Worm (Caenorhabditis elegans) whole organism, mixed stage, embryonic: Measurements from ENCODE around the gene zyg-1.

Experiments used
- M03D4.4 ChIP-seq: sonication (generic microtip); optimal IDR thresholded peaks from 2 replicates; lab custom pipeline; 2017; ENCODE audit warnings: mild to moderate bottlenecking, missing genetic modification characterization, missing compliant biosample characterization
- bed-3 ChIP-seq: fragments of 200-800 bp; sonication (Bioruptor generic); optimal IDR thresholded peaks from 3 replicates; lab custom pipeline; 2018; ENCODE audit warnings: mild to moderate bottlenecking, missing genetic modification characterization, moderate library complexity, missing compliant biosample characterization
- blmp-1 ChIP-seq: fragments of 150-350 bp; optimal IDR thresholded peaks from 2 replicates; lab custom pipeline; 2014; ENCODE audit warnings: missing biosample characterization, missing genetic modification characterization
- ceh-39 ChIP-seq: fragments of 150-350 bp; optimal IDR thresholded peaks from 2 replicates; lab custom pipeline; 2014; ENCODE audit warnings: missing biosample characterization, missing genetic modification characterization
- ceh-43 ChIP-seq: fragments of 200-800 bp; sonication (Bioruptor generic); optimal IDR thresholded peaks from 2 replicates; lab custom pipeline; 2018; ENCODE audit warnings: mild to moderate bottlenecking, missing genetic modification characterization, moderate library complexity, missing compliant biosample characterization
- ceh-83 ChIP-seq: fragments of 200-800 bp; sonication (Bioruptor generic); optimal IDR thresholded peaks from 2 replicates; lab custom pipeline; 2018; ENCODE audit warnings: mild to moderate bottlenecking, missing genetic modification characterization, missing compliant biosample characterization
- ces-1 ChIP-seq: fragments of 150-350 bp; optimal IDR thresholded peaks from 2 replicates; lab custom pipeline; 2014; ENCODE audit warnings: missing biosample characterization, missing genetic modification reagents, missing genetic modification characterization
- cnd-1 ChIP-seq: fragments of 200-800 bp; sonication (Bioruptor generic); optimal IDR thresholded peaks from 2 replicates; lab custom pipeline; 2018; ENCODE audit warnings: mild to moderate bottlenecking, missing genetic modification characterization, missing compliant biosample characterization
- drap-1 ChIP-seq: fragments of 200-800 bp; sonication (Bioruptor generic); optimal IDR thresholded peaks from 3 replicates; lab custom pipeline; 2018; ENCODE audit warnings: mild to moderate bottlenecking, missing genetic modification characterization, missing compliant biosample characterization
- elt-1 ChIP-seq: sonication (generic microtip); optimal IDR thresholded peaks from 2 replicates; lab custom pipeline; 2017; ENCODE audit warnings: missing genetic modification characterization, mild to moderate bottlenecking, missing compliant biosample characterization, antibody characterized with exemption, moderate library complexity, borderline replicate concordance; ENCODE audit not compliant: insufficient read depth
- elt-3 ChIP-seq: fragments of 150-350 bp; optimal IDR thresholded peaks from 2 replicates; lab custom pipeline; 2014; ENCODE audit warnings: missing biosample characterization, missing genetic modification characterization
- flh-1 ChIP-seq: fragments of 200-800 bp; sonication (Bioruptor generic); optimal IDR thresholded peaks from 2 replicates; lab custom pipeline; 2018; ENCODE audit warnings: mild to moderate bottlenecking, missing genetic modification characterization, moderate library complexity, missing compliant biosample characterization
- ham-2 ChIP-seq: fragments of 200-800 bp; sonication (Bioruptor generic); optimal IDR thresholded peaks from 2 replicates; lab custom pipeline; 2018; ENCODE audit warnings: mild to moderate bottlenecking, missing genetic modification characterization, missing compliant biosample characterization
- hlh-1 ChIP-seq: fragments of 150-350 bp; optimal IDR thresholded peaks from 2 replicates; lab custom pipeline; 2014; ENCODE audit warnings: missing biosample characterization, missing genetic modification reagents, missing genetic modification characterization
- lin-13 ChIP-seq: fragments of 150-350 bp; optimal IDR thresholded peaks from 2 replicates; lab custom pipeline; 2014; ENCODE audit warnings: missing biosample characterization, missing genetic modification characterization
- lin-32 ChIP-seq: fragments of 200-800 bp; sonication (Bioruptor generic); optimal IDR thresholded peaks from 2 replicates; lab custom pipeline; 2018; ENCODE audit warnings: mild to moderate bottlenecking, missing genetic modification characterization, missing compliant biosample characterization
- lsy-2 ChIP-seq: fragments of 150-350 bp; optimal IDR thresholded peaks from 2 replicates; lab custom pipeline; 2014; ENCODE audit warnings: missing biosample characterization, missing genetic modification characterization
- mab-5 ChIP-seq: fragments of 150-350 bp; optimal IDR thresholded peaks from 2 replicates; lab custom pipeline; 2014; ENCODE audit warnings: missing biosample characterization, missing genetic modification characterization
- mep-1 ChIP-seq: fragments of 150-350 bp; optimal IDR thresholded peaks from 2 replicates; lab custom pipeline; 2017; ENCODE audit warnings: missing biosample characterization, missing genetic modification reagents, missing genetic modification characterization, inconsistent platforms
- mls-2 ChIP-seq: sonication (generic microtip); optimal IDR thresholded peaks from 2 replicates; lab custom pipeline; 2016; ENCODE audit warnings: mild to moderate bottlenecking, missing genetic modification characterization, moderate library complexity, missing compliant biosample characterization
- nhr-12 ChIP-seq: fragments of 150-350 bp; optimal IDR thresholded peaks from 2 replicates; lab custom pipeline; 2014; ENCODE audit warnings: missing biosample characterization, missing genetic modification characterization
- nhr-2 ChIP-seq: fragments of 150-350 bp; optimal IDR thresholded peaks from 2 replicates; lab custom pipeline; 2014; ENCODE audit warnings: missing biosample characterization, missing genetic modification characterization
- nhr-237 ChIP-seq: fragments of 150-350 bp; optimal IDR thresholded peaks from 2 replicates; lab custom pipeline; 2014; ENCODE audit warnings: missing biosample characterization, missing genetic modification characterization
- nhr-28 ChIP-seq: fragments of 150-350 bp; optimal IDR thresholded peaks from 2 replicates; lab custom pipeline; 2014; ENCODE audit warnings: missing biosample characterization, missing genetic modification characterization
- nhr-76 ChIP-seq: sonication (generic microtip); optimal IDR thresholded peaks from 2 replicates; lab custom pipeline; 2017; ENCODE audit warnings: missing biosample characterization, missing genetic modification characterization
- pha-4 ChIP-seq: fragments of 150-350 bp; optimal IDR thresholded peaks from 2 replicates; lab custom pipeline; 2018; ENCODE audit warnings: missing biosample characterization, missing genetic modification reagents, missing genetic modification characterization
- sem-2 ChIP-seq: fragments of 200-800 bp; sonication (Bioruptor generic); optimal IDR thresholded peaks from 2 replicates; lab custom pipeline; 2018; ENCODE audit warnings: mild to moderate bottlenecking, missing genetic modification characterization, missing compliant biosample characterization
- snpc-4 ChIP-seq: fragments of 150-350 bp; optimal IDR thresholded peaks from 2 replicates; lab custom pipeline; 2014; ENCODE audit warnings: missing biosample characterization, missing genetic modification characterization
- sptf-1 ChIP-seq: sonication (generic microtip); optimal IDR thresholded peaks from 2 replicates; lab custom pipeline; 2017; ENCODE audit warnings: mild to moderate bottlenecking, missing genetic modification characterization, moderate library complexity, missing compliant biosample characterization
- tbx-8 ChIP-seq: fragments of 200-800 bp; sonication (Bioruptor generic); optimal IDR thresholded peaks from 2 replicates; lab custom pipeline; 2018; ENCODE audit warnings: mild to moderate bottlenecking, missing genetic modification characterization, moderate library complexity, missing compliant biosample characterization
- unc-120 ChIP-seq: sonication (generic microtip); optimal IDR thresholded peaks from 2 replicates; lab custom pipeline; 2017; ENCODE audit warnings: missing genetic modification characterization, missing compliant biosample characterization; ENCODE audit not compliant: poor library complexity, severe bottlenecking
- unc-39 ChIP-seq: fragments of 150-350 bp; optimal IDR thresholded peaks from 2 replicates; lab custom pipeline; 2014; ENCODE audit warnings: missing biosample characterization, missing genetic modification characterization
- unc-62 ChIP-seq: fragments of 150-350 bp; optimal IDR thresholded peaks from 2 replicates; lab custom pipeline; 2014; ENCODE audit warnings: missing biosample characterization, missing genetic modification reagents, missing genetic modification characterization
- zip-8 ChIP-seq: fragments of 150-350 bp; optimal IDR thresholded peaks from 2 replicates; lab custom pipeline; 2014; ENCODE audit warnings: missing biosample characterization, missing genetic modification characterization
- ztf-11 ChIP-seq: fragments of 150-350 bp; optimal IDR thresholded peaks from 2 replicates; lab custom pipeline; 2014; ENCODE audit warnings: missing biosample characterization, missing genetic modification characterization

Gene zyg-1

DNA sequence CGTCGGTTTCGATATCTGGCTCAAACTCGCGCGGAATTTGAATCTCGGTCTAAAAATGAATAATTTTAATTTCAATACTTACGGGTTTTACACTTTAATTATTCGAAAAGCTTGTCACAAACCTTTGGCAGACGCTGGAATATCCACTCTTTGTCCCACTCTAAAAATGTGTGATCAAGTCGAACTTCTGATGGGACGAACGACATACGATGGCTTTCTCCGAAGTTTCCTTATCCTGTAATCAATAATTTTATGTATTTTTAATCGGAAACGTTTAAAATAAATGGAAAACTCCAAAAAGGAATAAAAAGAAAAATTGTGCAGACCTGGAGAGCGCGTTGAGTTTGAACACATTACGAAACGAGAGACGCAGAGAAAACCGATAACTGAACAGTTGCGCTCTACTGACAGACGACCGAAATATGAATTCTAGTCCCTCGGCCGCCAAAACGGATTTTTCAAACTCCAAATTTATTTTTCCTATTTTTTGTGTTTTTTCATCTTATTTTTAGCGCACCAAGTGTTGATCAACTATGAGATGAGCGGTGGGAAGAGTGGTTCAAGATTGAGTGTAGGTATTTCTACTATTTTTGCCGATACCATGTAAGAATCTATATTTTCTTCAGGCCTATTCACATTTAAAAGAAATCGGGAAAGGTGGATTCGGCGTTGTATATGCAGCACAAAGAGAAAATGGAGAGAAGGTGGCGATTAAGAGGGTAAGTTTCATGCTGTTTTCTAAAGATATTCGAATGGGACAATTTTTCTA, at the start of gene zyg-1, which contains the start of the genes sam-4 and F59E12.17:
Gene zyg-1, plus strand, starts transcription at position 513 of the 769 bp plus-strand sequence.
Gene sam-4, minus strand, starts transcription at position 51 of the 769 bp plus-strand sequence.
Gene F59E12.17, minus strand, starts transcription at position 235 of the 769 bp plus-strand sequence.
- TF ChIP-seq nhr-76 (no peak), mls-2 (tag; lab: Kevin White, UChicago) (no peak), ztf-11 (tag; lab: Kevin White, UChicago) (no peak), lin-13 (tag; lab: Kevin White, UChicago) (peak; percentile 6), unc-39 (no peak), hlh-1 (tag; lab: Kevin White, UChicago) (peak; percentile 76), bed-3 (no peak), elt-3 (no peak), nhr-237 (peak; percentile 40), M03D4.4 (tag; lab: Kevin White, UChicago) (no peak), drap-1 (GFP tag; lab: Kevin White, UChicago) (no peak), snpc-4 (tag; lab: Kevin White, UChicago) (no peak), blmp-1 (tag; lab: Kevin White, UChicago) (no peak), pha-4 (tag; lab: Kevin White, UChicago) (peak; percentile 28), mep-1 (tag; lab: Kevin White, UChicago) (peak; percentile 88), tbx-8 (GFP tag; lab: Kevin White, UChicago) (no peak), mab-5 (tag; lab: Kevin White, UChicago) (no peak), elt-1 (no peak), flh-1 (GFP tag; lab: Kevin White, UChicago) (no peak), ham-2 (GFP tag; lab: Kevin White, UChicago) (no peak), sptf-1 (peak; percentile 32), unc-120 (tag; lab: Kevin White, UChicago) (no peak), cnd-1 (tag; lab: Kevin White, UChicago) (no peak), nhr-12 (tag; lab: Kevin White, UChicago) (no peak), unc-62 (GFP tag; lab: Kevin White, UChicago) (peak; percentile 1), ceh-39 (peak; percentile 96), ceh-83 (no peak), ceh-43 (GFP tag; lab: Kevin White, UChicago) (no peak), nhr-28 (tag; lab: Kevin White, UChicago) (no peak), sem-2 (GFP tag; lab: Kevin White, UChicago) (no peak), zip-8 (no peak), nhr-2 (tag; lab: Kevin White, UChicago) (peak; percentile 23), ces-1 (GFP tag; lab: Kevin White, UChicago) (no peak), lsy-2 (peak; percentile 80), lin-32 (GFP tag; lab: Kevin White, UChicago) (no peak)
- TF ChIP-seq, all 35 proteins: peak for 10

ce11 chrII:5603194-5603593, 46.4 kb upstream of the zyg-1 start, which contains the start of gene C17G10.6:
TSS of gene C17G10.6 (minus strand) at chrII:5603294.
- TF ChIP-seq mep-1 (tag; lab: Kevin White, UChicago) (no peak), nhr-12 (tag; lab: Kevin White, UChicago) (no peak), zip-8 (no peak), ztf-11 (tag; lab: Kevin White, UChicago) (no peak), nhr-76 (no peak), blmp-1 (tag; lab: Kevin White, UChicago) (no peak), lsy-2 (no peak), ham-2 (GFP tag; lab: Kevin White, UChicago) (no peak), unc-62 (GFP tag; lab: Kevin White, UChicago) (no peak), bed-3 (no peak), ceh-83 (no peak), lin-13 (tag; lab: Kevin White, UChicago) (no peak), ceh-43 (GFP tag; lab: Kevin White, UChicago) (no peak), cnd-1 (tag; lab: Kevin White, UChicago) (no peak), sem-2 (GFP tag; lab: Kevin White, UChicago) (no peak), elt-1 (no peak)

DNA sequence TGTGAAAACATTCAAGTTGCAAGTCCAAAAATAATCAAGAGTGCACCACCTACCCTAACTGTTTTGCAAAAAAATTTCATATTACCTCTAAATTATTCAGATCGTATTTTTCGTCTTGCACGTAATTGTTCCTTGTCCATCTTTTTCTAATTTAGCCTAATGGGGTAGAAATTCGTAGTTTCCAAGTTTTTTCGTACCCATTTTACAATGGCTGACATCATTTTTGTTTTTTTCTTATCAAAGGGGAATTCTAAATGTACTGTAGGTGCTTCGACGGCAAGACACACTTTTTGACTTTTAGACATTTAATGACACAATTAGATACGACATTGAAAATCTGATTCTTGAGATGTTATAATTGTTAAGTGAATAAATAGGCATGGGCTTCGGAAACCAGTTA, 45.1 kb upstream of the zyg-1 start:
- TF ChIP-seq lin-32 (GFP tag; lab: Kevin White, UChicago) (no peak), zip-8 (no peak), elt-1 (no peak), M03D4.4 (tag; lab: Kevin White, UChicago) (no peak), lsy-2 (no peak), mab-5 (tag; lab: Kevin White, UChicago) (no peak), mls-2 (tag; lab: Kevin White, UChicago) (no peak), sem-2 (GFP tag; lab: Kevin White, UChicago) (no peak), nhr-28 (tag; lab: Kevin White, UChicago) (no peak), lin-13 (tag; lab: Kevin White, UChicago) (no peak), pha-4 (tag; lab: Kevin White, UChicago) (no peak), blmp-1 (tag; lab: Kevin White, UChicago) (no peak), drap-1 (GFP tag; lab: Kevin White, UChicago) (no peak)
- TF ChIP-seq, all 35 proteins: peak for 0
